Fruit fly (Drosophila melanogaster) whole organism, pupa: ENCODE data around the gene CG14829.

Experiments used
- CG10348 ChIP-seq: fragments of 200-800 bp; sonication (Bioruptor generic); IDR thresholded peaks from 2 replicates; pipeline ENCODE4 v1.3.6; 2022; ENCODE audit warnings: missing biosample characterization, missing genetic modification characterization
- CG12605 ChIP-seq: fragments of 200-800 bp; sonication (Bioruptor generic); IDR thresholded peaks from 2 replicates; pipeline ENCODE4 v1.3.6; 2022; ENCODE audit warnings: missing biosample characterization, missing genetic modification characterization
- CG13204 ChIP-seq: fragments of 200-800 bp; sonication (Bioruptor generic); optimal IDR thresholded peaks from 2 replicates; lab custom pipeline; 2018; ENCODE audit warnings: missing biosample characterization, mild to moderate bottlenecking, missing genetic modification characterization, moderate library complexity
- CG14655 ChIP-seq: fragments of 200-800 bp; sonication (Bioruptor generic); optimal IDR thresholded peaks from 3 replicates; lab custom pipeline; 2017; ENCODE audit warnings: mild to moderate bottlenecking, missing biosample characterization, missing genetic modification reagents, missing genetic modification characterization
- CG15710 ChIP-seq: fragments of 200-800 bp; sonication (Bioruptor generic); optimal IDR thresholded peaks from 2 replicates; lab custom pipeline; 2018; ENCODE audit warnings: missing biosample characterization, mild to moderate bottlenecking, missing genetic modification characterization, moderate library complexity
- CG17806 ChIP-seq: fragments of 200-800 bp; sonication (Bioruptor generic); optimal IDR thresholded peaks from 2 replicates; lab custom pipeline; 2018; ENCODE audit warnings: missing biosample characterization, mild to moderate bottlenecking, missing genetic modification characterization, moderate library complexity
- CG32121 ChIP-seq: fragments of 200-800 bp; sonication (Bioruptor generic); IDR thresholded peaks from 2 replicates; pipeline ENCODE4 v1.3.6; 2022; ENCODE audit warnings: missing biosample characterization, missing genetic modification characterization
- CG34367 ChIP-seq: fragments of 200-800 bp; sonication (Bioruptor generic); optimal IDR thresholded peaks from 2 replicates; lab custom pipeline; 2018; ENCODE audit warnings: missing biosample characterization, mild to moderate bottlenecking, missing genetic modification characterization
- CG4496 ChIP-seq: fragments of 200-800 bp; sonication (Bioruptor generic); IDR thresholded peaks from 3 replicates; pipeline ENCODE4 v1.3.6; 2022; ENCODE audit warnings: missing biosample characterization, missing genetic modification characterization
- CG8159 ChIP-seq: fragments of 200-800 bp; sonication (Bioruptor generic); optimal IDR thresholded peaks from 3 replicates; lab custom pipeline; 2018; ENCODE audit warnings: missing biosample characterization, mild to moderate bottlenecking, missing genetic modification characterization, moderate library complexity
- CG8301 ChIP-seq: fragments of 200-800 bp; sonication (Bioruptor generic); optimal IDR thresholded peaks from 2 replicates; lab custom pipeline; 2018; ENCODE audit warnings: missing biosample characterization, mild to moderate bottlenecking, missing genetic modification characterization
- CG9948 ChIP-seq: fragments of 200-800 bp; sonication (Bioruptor generic); optimal IDR thresholded peaks from 2 replicates; lab custom pipeline; 2018; ENCODE audit warnings: missing biosample characterization, mild to moderate bottlenecking, missing genetic modification characterization, moderate library complexity
- D1 ChIP-seq: fragments of 200-800 bp; sonication (Bioruptor generic); optimal IDR thresholded peaks from 2 replicates; lab custom pipeline; 2018; ENCODE audit warnings: missing biosample characterization, mild to moderate bottlenecking, missing genetic modification characterization, moderate library complexity
- EcR ChIP-seq: fragments of 200-800 bp; sonication (Bioruptor generic); optimal IDR thresholded peaks from 3 replicates; lab custom pipeline; 2019; ENCODE audit warnings: missing biosample characterization, missing genetic modification characterization, mild to moderate bottlenecking, moderate library complexity, missing genetic modification reagents
- Ets98B ChIP-seq: fragments of 200-800 bp; sonication (Bioruptor generic); IDR thresholded peaks from 2 replicates; pipeline ENCODE4 v1.3.6; 2022; ENCODE audit warnings: missing biosample characterization, missing genetic modification characterization
- Pif1A ChIP-seq: fragments of 200-800 bp; sonication (Bioruptor generic); optimal IDR thresholded peaks from 3 replicates; lab custom pipeline; 2016; ENCODE audit warnings: missing biosample characterization, missing genetic modification characterization
- Pif1B ChIP-seq: fragments of 200-800 bp; sonication (Bioruptor generic); optimal IDR thresholded peaks from 3 replicates; lab custom pipeline; 2016; ENCODE audit warnings: missing biosample characterization, missing genetic modification characterization
- Snoo ChIP-seq: fragments of 200-800 bp; sonication (Bioruptor generic); optimal IDR thresholded peaks from 3 replicates; lab custom pipeline; 2017; ENCODE audit warnings: missing biosample characterization, mild to moderate bottlenecking, missing genetic modification characterization, inconsistent platforms
- fd96Ca ChIP-seq: fragments of 200-800 bp; sonication (Bioruptor generic); IDR thresholded peaks from 3 replicates; pipeline ENCODE4 v1.3.6; 2022; ENCODE audit warnings: missing biosample characterization, missing genetic modification characterization
- gl ChIP-seq: fragments of 200-800 bp; sonication (Bioruptor generic); optimal IDR thresholded peaks from 2 replicates; lab custom pipeline; 2018; ENCODE audit warnings: missing biosample characterization, mild to moderate bottlenecking, missing genetic modification characterization
- rn ChIP-seq: fragments of 200-800 bp; sonication (Bioruptor generic); IDR thresholded peaks from 2 replicates; pipeline ENCODE4 v1.3.6; 2022; ENCODE audit warnings: missing biosample characterization, missing genetic modification characterization

Gene CG14829

DNA sequence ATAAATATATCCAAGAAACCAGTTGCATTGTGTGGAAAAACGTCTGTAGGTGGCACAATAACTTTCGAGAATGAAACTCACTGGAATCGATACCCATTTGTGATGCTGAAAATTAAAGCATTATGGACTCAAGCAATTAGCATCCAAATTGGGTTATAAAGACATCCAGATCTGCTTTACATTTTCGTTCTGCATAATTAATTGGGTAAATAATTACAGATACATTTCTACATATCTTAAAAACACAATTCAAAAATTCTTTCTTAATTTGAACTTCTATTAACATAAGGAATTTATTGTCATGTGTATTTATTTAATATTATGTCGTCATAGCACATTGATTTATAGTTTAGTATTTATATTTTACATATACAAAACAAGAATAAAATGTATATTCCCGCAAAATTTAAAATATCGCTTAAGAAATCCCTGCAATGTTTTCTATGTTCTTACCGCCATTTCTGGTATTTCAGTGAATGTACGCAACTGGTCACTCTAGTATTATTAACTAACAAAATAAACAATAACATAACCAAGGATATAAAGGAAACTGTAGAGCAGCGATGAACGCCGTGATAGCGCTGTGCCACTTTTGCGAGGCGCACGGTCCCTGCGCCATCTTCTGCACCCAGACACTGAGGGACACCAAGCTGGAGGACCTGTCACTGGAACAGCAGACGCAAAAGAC, at the start of gene CG14829, which contains the start of gene BHD:
TSS of gene CG14829 (minus strand) at position 51 of the 688 bp plus-strand sequence.
TSS of gene BHD (plus strand) at position 471 of the 688 bp plus-strand sequence.
- TF ChIP-seq Pif1B (GFP tag; lab: Kevin White, UChicago) (no peak), CG10348 (no peak), CG32121 (GFP tag; lab: Robert Waterston, UW) (no peak), CG14655 (GFP tag; lab: Kevin White, UChicago) (no peak), rn (GFP tag; lab: Robert Waterston, UW) (no peak)

DNA sequence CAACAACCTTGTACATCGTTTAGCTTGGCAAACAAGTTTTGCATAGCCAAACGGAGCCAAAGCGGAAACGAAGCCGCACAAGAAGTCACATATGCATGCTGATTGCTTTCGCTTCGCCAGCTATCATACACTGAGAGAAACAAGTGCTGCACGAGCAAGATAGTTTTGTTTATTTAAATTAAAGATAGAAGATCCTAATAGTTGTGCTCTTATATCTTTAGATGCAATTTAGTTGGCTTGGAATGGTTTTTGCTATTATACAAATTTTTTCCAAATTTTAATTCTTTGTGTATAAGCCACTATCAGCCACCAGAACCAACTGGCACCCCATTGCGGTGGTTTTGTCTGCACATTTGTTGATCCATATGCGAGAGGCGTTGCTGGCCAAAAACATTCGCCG, 45.6 kb upstream of the CG14829 start:
- TF ChIP-seq CG14655 (GFP tag; lab: Kevin White, UChicago): peak; percentile 45
- peak; percentile 16 for TF ChIP-seq Pif1A (GFP tag; lab: Kevin White, UChicago)
- TF ChIP-seq CG8301 (tag; lab: Kevin White, UChicago): no peak
- no peak for TF ChIP-seq Ets98B (GFP tag; lab: Robert Waterston, UW)
- TF ChIP-seq fd96Ca (GFP tag; lab: Robert Waterston, UW): 0 out of 3 replicates have a peak, but pooled peaks have one; percentile 8

DNA sequence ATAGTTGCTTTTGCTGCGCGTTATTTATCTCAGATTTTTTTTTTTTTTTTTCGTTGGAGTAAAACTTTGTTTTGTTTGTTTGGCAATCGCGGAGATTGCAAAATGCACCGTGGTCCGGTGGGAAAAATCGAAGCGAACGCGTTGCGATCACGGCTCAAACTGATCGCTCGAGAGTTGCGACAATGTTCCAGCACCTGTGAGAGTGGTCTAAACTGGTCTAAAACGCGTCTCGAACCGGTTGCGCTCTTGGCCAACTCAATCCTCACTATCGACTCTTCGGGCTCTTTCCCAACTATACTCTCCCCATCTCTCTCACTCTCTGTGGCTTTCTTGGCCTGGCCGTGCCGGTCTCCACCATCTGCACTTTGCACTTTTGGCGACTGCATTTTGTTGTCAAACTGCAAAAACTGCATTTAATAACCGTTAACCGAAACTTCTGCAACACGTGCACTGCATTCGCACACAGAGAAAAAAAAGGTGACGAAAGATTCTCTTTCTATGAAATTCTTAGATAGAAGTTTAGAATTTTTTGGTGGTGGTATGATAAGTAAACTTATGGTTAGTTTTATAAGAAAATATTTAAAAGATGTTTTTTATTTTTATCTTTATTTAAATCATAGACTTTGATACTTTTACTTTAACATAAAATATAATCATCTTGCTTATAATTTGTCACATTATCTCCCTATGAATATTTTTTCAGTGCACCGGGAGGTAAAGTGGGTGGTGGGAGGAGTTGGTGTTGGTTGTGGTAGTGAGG, 26.0 kb upstream of the CG14829 start, which contains the start of gene CG14830:
TSS of gene CG14830 (minus strand) at position 164 of the 760 bp plus-strand sequence.
- TF ChIP-seq rn (GFP tag; lab: Robert Waterston, UW) (no peak), CG4496 (GFP tag; lab: Robert Waterston, UW) (peak; percentile 28; the same call in 1 of the 3 replicates), CG34367 (tag; lab: Kevin White, UChicago) (peak; percentile 7), Pif1B (GFP tag; lab: Kevin White, UChicago) (no peak), fd96Ca (GFP tag; lab: Robert Waterston, UW) (no peak), CG9948 (no peak), CG8159 (tag; lab: Kevin White, UChicago) (peak; percentile 78), CG14655 (GFP tag; lab: Kevin White, UChicago) (peak; percentile 90), CG12605 (peak; percentile 57), gl (peak; percentile 20), CG17806 (tag; lab: Kevin White, UChicago) (peak; percentile 76), CG13204 (GFP tag; lab: Kevin White, UChicago) (no peak), Ets98B (GFP tag; lab: Robert Waterston, UW) (peak; percentile 27), EcR (no peak), D1 (tag; lab: Kevin White, UChicago) (peak; percentile 55), CG32121 (GFP tag; lab: Robert Waterston, UW) (no peak; the same call in 1 of the 2 replicates), CG10348 (no peak), Snoo (no peak), CG8301 (tag; lab: Kevin White, UChicago) (peak; percentile 87), Pif1A (GFP tag; lab: Kevin White, UChicago) (no peak), CG15710 (tag; lab: Kevin White, UChicago) (no peak)

DNA sequence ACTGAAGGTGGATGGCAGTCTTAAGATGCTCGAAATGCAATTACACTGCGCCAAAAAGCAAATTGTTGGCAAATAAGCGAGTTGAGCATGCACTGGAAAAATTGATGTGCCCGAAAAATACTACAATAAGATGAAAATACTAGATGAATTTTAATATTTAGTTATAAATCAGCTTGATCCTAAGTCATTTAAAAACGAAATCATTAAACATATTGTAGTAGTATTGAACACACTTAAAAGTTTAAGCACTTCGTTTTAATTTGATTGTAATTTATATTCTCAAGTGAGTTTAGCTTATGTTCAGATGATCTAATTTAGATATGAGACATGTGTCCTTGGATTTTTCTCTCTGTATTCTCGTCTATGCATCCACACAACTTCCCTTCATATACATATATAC, 24.5 kb upstream of the CG14829 start:
- TF ChIP-seq gl (no peak), CG10348 (no peak), CG14655 (GFP tag; lab: Kevin White, UChicago) (peak; percentile 68), Pif1B (GFP tag; lab: Kevin White, UChicago) (peak; percentile 38), Pif1A (GFP tag; lab: Kevin White, UChicago) (peak; percentile 32), D1 (tag; lab: Kevin White, UChicago) (peak; percentile 67), CG15710 (tag; lab: Kevin White, UChicago) (peak; percentile 74), Snoo (peak; percentile 14), rn (GFP tag; lab: Robert Waterston, UW) (no peak), CG8301 (tag; lab: Kevin White, UChicago) (peak; percentile 28), CG34367 (tag; lab: Kevin White, UChicago) (peak; percentile 11), fd96Ca (GFP tag; lab: Robert Waterston, UW) (no peak), CG9948 (peak; percentile 65), CG8159 (tag; lab: Kevin White, UChicago) (peak; percentile 76), CG17806 (tag; lab: Kevin White, UChicago) (peak; percentile 62), CG12605 (no peak), CG4496 (GFP tag; lab: Robert Waterston, UW) (peak; percentile 40; the same call in 1 of the 3 replicates), CG32121 (GFP tag; lab: Robert Waterston, UW) (no peak), CG13204 (GFP tag; lab: Kevin White, UChicago) (no peak)

dm6 chr3L:7258267-7258666, 20.3 kb upstream of the CG14829 start:
- no peak for TF ChIP-seq CG15710 (tag; lab: Kevin White, UChicago)
- no peak for TF ChIP-seq Pif1B (GFP tag; lab: Kevin White, UChicago)
- no peak for TF ChIP-seq gl
- TF ChIP-seq CG13204 (GFP tag; lab: Kevin White, UChicago): no peak
- no peak for TF ChIP-seq Ets98B (GFP tag; lab: Robert Waterston, UW)
- TF ChIP-seq CG17806 (tag; lab: Kevin White, UChicago): no peak
- TF ChIP-seq CG12605: no peak
- no peak for TF ChIP-seq D1 (tag; lab: Kevin White, UChicago)
- no peak for TF ChIP-seq CG34367 (tag; lab: Kevin White, UChicago)
- TF ChIP-seq CG4496 (GFP tag; lab: Robert Waterston, UW): no peak
- no peak for TF ChIP-seq fd96Ca (GFP tag; lab: Robert Waterston, UW)
- no peak for TF ChIP-seq CG32121 (GFP tag; lab: Robert Waterston, UW)
- no peak for TF ChIP-seq CG9948
- no peak for TF ChIP-seq Snoo
- no peak for TF ChIP-seq CG8301 (tag; lab: Kevin White, UChicago)
- TF ChIP-seq CG8159 (tag; lab: Kevin White, UChicago): no peak
- no peak for TF ChIP-seq rn (GFP tag; lab: Robert Waterston, UW)
- TF ChIP-seq CG10348: no peak
- TF ChIP-seq, all 21 proteins: peak for 0
